Fruit fly (Drosophila melanogaster) Kc167 (cell line): ENCODE results near the gene unc-13.

Experiments
- Myc ChIP-seq: fragments of >200 bp; optimal IDR thresholded peaks from 2 replicates; lab custom pipeline; 2017; ENCODE audit warnings: missing external identifiers
- h ChIP-seq: fragments of >200 bp; optimal IDR thresholded peaks from 3 replicates; lab custom pipeline; 2018; ENCODE audit warnings: missing external identifiers
- insv ChIP-seq: fragments of >200 bp; optimal IDR thresholded peaks from 3 replicates; lab custom pipeline; 2018; ENCODE audit warnings: missing external identifiers
- psq ChIP-seq: fragments of >200 bp; optimal IDR thresholded peaks from 2 replicates; lab custom pipeline; 2017; ENCODE audit warnings: missing external identifiers
- ttk ChIP-seq: sonication (Bioruptor generic); optimal IDR thresholded peaks from 2 replicates; lab custom pipeline; 2017; ENCODE audit warnings: missing external identifiers

DNA sequence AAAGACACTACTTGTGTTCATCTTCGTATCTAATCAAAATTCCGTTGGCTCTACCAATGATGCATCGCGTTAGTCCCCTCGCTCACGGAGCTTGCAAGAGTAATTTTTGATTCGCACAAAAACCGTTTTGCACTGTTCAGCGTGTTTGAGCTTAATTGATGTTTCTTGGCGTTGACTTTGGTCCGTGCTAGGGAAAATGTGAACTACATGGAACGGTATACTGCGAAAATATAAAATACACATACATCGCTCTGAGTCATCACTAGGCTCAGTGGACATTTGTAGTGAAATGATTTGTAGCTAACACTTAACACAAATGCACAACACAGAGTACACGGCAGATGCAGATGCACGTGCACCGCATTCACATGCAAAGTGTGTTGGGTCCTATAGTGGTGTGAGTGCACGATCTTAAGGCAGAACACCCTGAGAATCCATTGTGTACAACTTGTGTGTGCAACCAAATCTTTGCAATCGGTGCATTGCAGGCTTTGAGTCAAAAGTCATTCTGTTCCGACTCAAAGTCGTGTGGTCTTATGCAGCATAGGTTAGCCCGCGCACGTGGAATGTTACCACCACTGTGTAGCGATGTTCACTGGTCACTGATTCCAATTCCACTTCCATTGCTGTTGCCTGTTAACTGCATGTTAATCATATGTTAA lies 78.2 kb downstream of the unc-13 start, which contains the start of gene Sox102F:
- TF ChIP-seq ttk (lab: Kevin White, UChicago), result no peak
- no peak for TF ChIP-seq psq (lab: Kevin White, UChicago)
- no peak for TF ChIP-seq insv (lab: Kevin White, UChicago)
- no peak for TF ChIP-seq h (lab: Kevin White, UChicago)
- TF ChIP-seq Myc, result no peak
